Worm (Caenorhabditis elegans) whole organism, young adult: ENCODE results near the gene gstk-1.

ENCODE experiments used
- B0261.1 ChIP-seq: sonication (generic microtip); optimal IDR thresholded peaks from 2 replicates; lab custom pipeline; 2016; ENCODE audit warnings: mild to moderate bottlenecking, missing genetic modification characterization, moderate library complexity, missing compliant biosample characterization
- C06A6.2 ChIP-seq: fragments of 200-800 bp; sonication (Bioruptor generic); conservative IDR thresholded peaks from 2 replicates; pipeline ENCODE4 v1.3.6; 2022; ENCODE audit warnings: missing genetic modification characterization, missing compliant biosample characterization
- F39B2.1 ChIP-seq: fragments of 200-800 bp; sonication (Bioruptor generic); IDR thresholded peaks from 2 replicates; pipeline ENCODE4 v1.3.6; 2022; ENCODE audit warnings: missing genetic modification reagents, missing genetic modification characterization, missing compliant biosample characterization
- F52B5.7 ChIP-seq: sonication (generic microtip); optimal IDR thresholded peaks from 2 replicates; lab custom pipeline; 2016; ENCODE audit warnings: mild to moderate bottlenecking, missing genetic modification characterization, missing compliant biosample characterization
- K12H6.12 ChIP-seq: fragments of 200-800 bp; sonication (Bioruptor generic); optimal IDR thresholded peaks from 2 replicates; lab custom pipeline; 2018; ENCODE audit warnings: mild to moderate bottlenecking, missing genetic modification characterization, missing compliant biosample characterization
- T26A5.8 ChIP-seq: sonication (generic microtip); optimal IDR thresholded peaks from 2 replicates; lab custom pipeline; 2016; ENCODE audit warnings: missing genetic modification characterization, missing compliant biosample characterization
- attf-3 ChIP-seq: fragments of 200-800 bp; sonication (Bioruptor generic); conservative IDR thresholded peaks from 2 replicates; pipeline ENCODE4 v1.3.6; 2022; ENCODE audit warnings: missing genetic modification reagents, missing genetic modification characterization, missing compliant biosample characterization
- attf-5 ChIP-seq: fragments of 200-800 bp; sonication (Bioruptor generic); optimal IDR thresholded peaks from 2 replicates; lab custom pipeline; 2018; ENCODE audit warnings: mild to moderate bottlenecking, missing genetic modification characterization, missing compliant biosample characterization
- bed-1 ChIP-seq: fragments of 200-800 bp; sonication (Bioruptor generic); IDR thresholded peaks from 2 replicates; pipeline ENCODE4 v1.3.6; 2022; ENCODE audit warnings: missing genetic modification reagents, missing genetic modification characterization, missing compliant biosample characterization
- ccch-3 ChIP-seq: fragments of 200-800 bp; sonication (Bioruptor generic); optimal IDR thresholded peaks from 2 replicates; lab custom pipeline; 2018; ENCODE audit warnings: mild to moderate bottlenecking, missing genetic modification characterization, missing compliant biosample characterization
- cebp-2 ChIP-seq: fragments of 200-800 bp; sonication (Bioruptor generic); IDR thresholded peaks from 2 replicates; pipeline ENCODE4 v1.3.6; 2022; ENCODE audit warnings: missing genetic modification characterization, missing compliant biosample characterization
- ceh-58 ChIP-seq: fragments of 200-800 bp; sonication (Bioruptor generic); IDR thresholded peaks from 2 replicates; pipeline ENCODE4 v1.3.6; 2022; ENCODE audit warnings: missing genetic modification characterization, missing compliant biosample characterization
- ceh-79 ChIP-seq: sonication (generic microtip); optimal IDR thresholded peaks from 2 replicates; lab custom pipeline; 2017; ENCODE audit warnings: mild to moderate bottlenecking, missing genetic modification characterization, missing compliant biosample characterization
- dpl-1 ChIP-seq: fragments of 150-350 bp; optimal IDR thresholded peaks from 2 replicates; lab custom pipeline; 2014; ENCODE audit warnings: missing biosample characterization, missing genetic modification reagents, missing genetic modification characterization
- efl-1 ChIP-seq: fragments of 150-350 bp; optimal IDR thresholded peaks from 2 replicates; lab custom pipeline; 2014; ENCODE audit warnings: missing biosample characterization, missing genetic modification reagents, missing genetic modification characterization
- egl-18 ChIP-seq: fragments of 200-800 bp; sonication (Bioruptor generic); IDR thresholded peaks from 2 replicates; pipeline ENCODE4 v1.3.6; 2022; ENCODE audit warnings: missing genetic modification reagents, missing genetic modification characterization, missing compliant biosample characterization
- egl-44 ChIP-seq: fragments of 200-800 bp; sonication (Bioruptor generic); IDR thresholded peaks from 2 replicates; pipeline ENCODE4 v1.3.6; 2022; ENCODE audit warnings: missing genetic modification reagents, missing genetic modification characterization, missing compliant biosample characterization
- egrh-3 ChIP-seq: fragments of 200-800 bp; sonication (Bioruptor generic); IDR thresholded peaks from 2 replicates; pipeline ENCODE4 v1.3.6; 2022; ENCODE audit warnings: missing genetic modification reagents, missing genetic modification characterization, missing compliant biosample characterization
- hmg-1.2 ChIP-seq: fragments of 200-800 bp; sonication (Bioruptor generic); IDR thresholded peaks from 2 replicates; pipeline ENCODE4 v1.3.6; 2022; ENCODE audit warnings: missing genetic modification reagents, missing genetic modification characterization, missing compliant biosample characterization
- hrde-1 ChIP-seq: sonication (generic microtip); optimal IDR thresholded peaks from 2 replicates; lab custom pipeline; 2016; ENCODE audit warnings: missing genetic modification characterization, mild to moderate bottlenecking, missing compliant biosample characterization, moderate library complexity, missing genotype, missing genetic modification reagents, borderline replicate concordance
- let-526 ChIP-seq: fragments of 200-800 bp; sonication (Bioruptor generic); IDR thresholded peaks from 2 replicates; pipeline ENCODE4 v1.3.6; 2022; ENCODE audit warnings: missing genetic modification reagents, missing genetic modification characterization, missing compliant biosample characterization
- let-607 ChIP-seq, 2 experiments: fragments of 200-800 bp in 1 of 2; sonication (Bioruptor generic) in 1 of 2; sonication (generic microtip) in 1 of 2; optimal IDR thresholded peaks; 2 replicates each; lab custom pipeline; 2016 to 2018; ENCODE audit warnings: mild to moderate bottlenecking in 2 of 2, missing compliant biosample characterization in 2 of 2, missing genetic modification characterization in 2 of 2, moderate library complexity in 2 of 2, missing genotype in 1 of 2
- lsl-1 ChIP-seq: fragments of 200-800 bp; sonication (Bioruptor generic); optimal IDR thresholded peaks from 2 replicates; lab custom pipeline; 2018; ENCODE audit warnings: mild to moderate bottlenecking, missing genetic modification characterization, moderate library complexity, missing compliant biosample characterization
- madf-10 ChIP-seq: sonication (generic microtip); optimal IDR thresholded peaks from 2 replicates; lab custom pipeline; 2016; ENCODE audit warnings: mild to moderate bottlenecking, missing genetic modification characterization, missing compliant biosample characterization
- mes-4 ChIP-seq: sonication (generic microtip); optimal IDR thresholded peaks from 2 replicates; lab custom pipeline; 2016; ENCODE audit warnings: missing genotype, missing genetic modification characterization, missing compliant biosample characterization
- nhr-80 ChIP-seq: sonication (generic microtip); optimal IDR thresholded peaks from 2 replicates; lab custom pipeline; 2016; ENCODE audit warnings: missing genetic modification characterization, missing compliant biosample characterization
- nhr-90 ChIP-seq: sonication (generic microtip); optimal IDR thresholded peaks from 2 replicates; lab custom pipeline; 2016; ENCODE audit warnings: missing genotype, mild to moderate bottlenecking, missing genetic modification characterization, missing compliant biosample characterization
- rec-8 ChIP-seq, 2 experiments: sonication (generic microtip); optimal IDR thresholded peaks; 2 replicates each; lab custom pipeline; 2016; ENCODE audit warnings: mild to moderate bottlenecking in 2 of 2, missing genetic modification characterization in 2 of 2, missing genetic modification reagents in 2 of 2, missing genotype in 2 of 2, missing biosample characterization in 1 of 2, missing compliant biosample characterization in 1 of 2, moderate library complexity in 1 of 2
- somi-1 ChIP-seq: fragments of 200-800 bp; sonication (Bioruptor generic); optimal IDR thresholded peaks from 2 replicates; lab custom pipeline; 2018; ENCODE audit warnings: mild to moderate bottlenecking, missing genetic modification characterization, missing compliant biosample characterization
- tbx-9 ChIP-seq: sonication (generic microtip); optimal IDR thresholded peaks from 2 replicates; lab custom pipeline; 2016; ENCODE audit warnings: borderline replicate concordance, missing genetic modification characterization, inconsistent platforms, missing compliant biosample characterization
- unc-62 ChIP-seq: fragments of 150-350 bp; optimal IDR thresholded peaks from 2 replicates; lab custom pipeline; 2014; ENCODE audit warnings: missing biosample characterization, missing genetic modification reagents, missing genetic modification characterization
- ztf-18 ChIP-seq: sonication (generic microtip); optimal IDR thresholded peaks from 2 replicates; lab custom pipeline; 2016; ENCODE audit warnings: missing genotype, mild to moderate bottlenecking, missing genetic modification characterization, missing compliant biosample characterization
- ztf-25 ChIP-seq: fragments of 200-800 bp; sonication (Bioruptor generic); IDR thresholded peaks from 2 replicates; pipeline ENCODE4 v1.3.6; 2022; ENCODE audit warnings: missing genetic modification reagents, missing genetic modification characterization, missing compliant biosample characterization

Gene gstk-1

ce11 chrII:9667382-9667781 lies 10.9 kb downstream of the gstk-1 start, which contains the start of gene ZK1320.11:
Gene ZK1320.11, plus strand, starts transcription at chrII:9667624.
- no peak for TF ChIP-seq dpl-1 (GFP tag; lab: Kevin White, UChicago)
- no peak for TF ChIP-seq mes-4 (tag; lab: Kevin White, UChicago)
- TF ChIP-seq hmg-1.2 = peak; percentile 88
- TF ChIP-seq attf-3 = 0 out of 2 replicates have a peak, but pooled peaks have one; percentile 11

DNA sequence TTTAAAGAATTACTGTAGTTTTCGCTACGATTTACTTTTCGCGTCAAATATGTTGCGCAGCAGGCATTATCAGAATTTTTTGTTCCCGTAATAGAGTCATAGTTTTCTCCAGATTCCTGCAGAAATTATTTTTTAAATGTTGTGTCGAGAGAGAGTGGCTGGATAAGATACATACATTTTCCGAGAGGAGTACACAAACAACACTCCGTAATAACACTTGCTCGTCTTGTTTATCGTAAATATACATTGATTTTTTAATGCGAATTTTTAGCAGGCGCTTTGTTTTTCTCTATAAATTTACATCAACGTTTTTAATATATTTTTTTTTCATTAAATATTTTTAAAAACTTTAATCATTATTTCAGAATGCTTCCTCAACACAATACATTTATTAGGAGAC lies 12.5 kb downstream of the gstk-1 start, which contains the start of gene taf-8:
Gene taf-8, plus strand, starts transcription at position 360 of the 400 bp plus-strand sequence.
- TF ChIP-seq lsl-1 (GFP tag; lab: Kevin White, UChicago) (peak; percentile 73), hmg-1.2 (peak; percentile 16; the same call in 1 of the 2 replicates), F39B2.1 (GFP tag; lab: Robert Waterston, UW) (no peak), attf-3 (peak; percentile 95)

- no peak for TF ChIP-seq cebp-2 (GFP tag; lab: Robert Waterston, UW)
- TF ChIP-seq bed-1 (GFP tag; lab: Robert Waterston, UW) = no peak
- no peak for TF ChIP-seq ztf-18 (tag; lab: Kevin White, UChicago)
- TF ChIP-seq let-526 (GFP tag; lab: Robert Waterston, UW) = no peak
- TF ChIP-seq rec-8 (tag; optimal IDR thresholded peaks at IDR 0.05; lab: Kevin White, UChicago) = no peak
- no peak for TF ChIP-seq unc-62 (GFP tag; lab: Kevin White, UChicago)
Measured at ce11 chrII:9671308-9671707, 14.8 kb downstream of the gstk-1 start, which contains the start of gene ZK1320.7. Gene ZK1320.7, plus strand, starts transcription at chrII:9671608.

DNA sequence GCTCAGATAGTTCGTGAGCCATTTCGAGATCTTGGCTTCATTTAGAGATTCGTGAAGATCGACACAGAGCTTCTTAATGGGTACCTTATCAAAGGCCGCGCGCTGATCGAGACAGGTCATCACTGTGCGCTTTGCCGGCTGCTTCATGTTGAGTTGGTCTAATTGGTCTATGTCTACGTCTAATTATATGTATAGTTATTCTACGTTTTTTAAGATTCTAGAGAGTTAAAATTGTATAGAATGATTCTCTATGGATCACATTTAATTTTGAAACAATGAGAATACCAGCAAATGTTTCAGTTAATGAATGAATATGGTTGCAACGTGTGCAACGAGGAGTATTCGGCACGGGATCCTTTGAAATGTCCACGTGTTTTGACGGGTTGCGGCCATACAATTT lies 18.2 kb downstream of the gstk-1 start, which contains the start of gene arc-1:
Gene arc-1, plus strand, starts transcription at position 301 of the 400 bp plus-strand sequence.
- TF ChIP-seq madf-10 (tag; lab: Kevin White, UChicago) = no peak
- TF ChIP-seq attf-5 (GFP tag; lab: Kevin White, UChicago) = no peak
- no peak for TF ChIP-seq efl-1 (GFP tag; lab: Kevin White, UChicago)
- TF ChIP-seq nhr-90 (tag; lab: Kevin White, UChicago) = no peak
- no peak for TF ChIP-seq hrde-1 (tag; lab: Kevin White, UChicago)
- TF ChIP-seq egl-44 (GFP tag; lab: Robert Waterston, UW) = no peak
- TF ChIP-seq K12H6.12 (tag; lab: Kevin White, UChicago) = no peak
- no peak for TF ChIP-seq egrh-3 (GFP tag; lab: Robert Waterston, UW)
- TF ChIP-seq C06A6.2 (GFP tag; lab: Robert Waterston, UW) = no peak
- TF ChIP-seq ztf-25 (GFP tag; lab: Robert Waterston, UW) = no peak
- no peak for TF ChIP-seq let-526 (GFP tag; lab: Robert Waterston, UW)
- TF ChIP-seq ceh-79 (tag; lab: Kevin White, UChicago) = no peak
- no peak for TF ChIP-seq tbx-9 (tag; lab: Kevin White, UChicago)
- TF ChIP-seq F52B5.7 = no peak
- no peak for TF ChIP-seq ccch-3 (GFP tag; lab: Kevin White, UChicago)
- no peak for TF ChIP-seq dpl-1 (GFP tag; lab: Kevin White, UChicago)
- TF ChIP-seq egl-18 (GFP tag; lab: Robert Waterston, UW) = no peak
- TF ChIP-seq B0261.1 (tag; lab: Kevin White, UChicago) = no peak
- TF ChIP-seq, all 124 proteins: peak for 0

DNA sequence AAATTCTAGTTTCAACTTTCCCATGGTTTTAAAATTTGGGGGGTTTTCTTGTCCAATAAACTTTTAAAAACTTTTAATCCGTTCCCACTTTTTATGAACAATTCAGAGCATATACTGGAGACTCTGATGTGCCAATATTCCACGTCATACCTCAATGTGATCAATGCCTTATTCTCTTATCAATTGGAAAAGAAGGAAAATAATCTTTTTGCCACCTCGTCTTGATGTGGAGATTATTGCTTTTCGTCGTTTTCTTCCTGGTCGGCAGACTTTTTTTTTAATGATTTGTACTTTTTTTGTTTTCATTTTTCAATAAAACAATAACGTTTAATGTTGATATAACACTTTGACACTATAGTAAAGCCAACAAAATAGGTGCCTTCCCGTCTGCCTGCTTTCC lies 21.0 kb downstream of the gstk-1 start:
- peak; percentile 66 for TF ChIP-seq nhr-80 (tag; lab: Kevin White, UChicago)
- no peak for TF ChIP-seq ceh-58 (GFP tag; lab: Robert Waterston, UW)
- no peak for TF ChIP-seq T26A5.8 (tag; lab: Kevin White, UChicago)
- TF ChIP-seq let-607 (tag; optimal IDR thresholded peaks at IDR 0.05; lab: Kevin White, UChicago) = peak in 1 of 2 experiments; percentile 22
- TF ChIP-seq somi-1 (GFP tag; lab: Kevin White, UChicago) = no peak
- TF ChIP-seq, all 124 proteins: peak for 2
